Fruit fly (Drosophila melanogaster) whole organism, embryonic: ENCODE results near the gene Rab3-GEF.
A peak's percentile ranks its signal among the peaks of the same experiment; 100 is the strongest.

Experiments
- CG10366 ChIP-seq: fragments of 200-800 bp; sonication (Bioruptor generic); IDR thresholded peaks from 2 replicates; pipeline ENCODE4 v1.3.6; 2022; ENCODE audit warnings: missing biosample characterization, missing genetic modification characterization
- CG11085 ChIP-seq: fragments of 200-800 bp; sonication (Bioruptor generic); IDR thresholded peaks from 2 replicates; pipeline ENCODE4 v1.3.6; 2022; ENCODE audit warnings: missing biosample characterization, missing genetic modification characterization
- CG12104 ChIP-seq: fragments of 200-800 bp; sonication (Bioruptor generic); optimal IDR thresholded peaks from 3 replicates; lab custom pipeline; 2016; ENCODE audit warnings: missing biosample characterization, missing genetic modification characterization
- CG12391 ChIP-seq: fragments of 200-800 bp; sonication (Bioruptor generic); optimal IDR thresholded peaks from 3 replicates; lab custom pipeline; 2018; ENCODE audit warnings: missing biosample characterization, mild to moderate bottlenecking, missing genetic modification characterization, moderate library complexity
- CG13624 ChIP-seq: fragments of 200-800 bp; sonication (Bioruptor generic); optimal IDR thresholded peaks from 2 replicates; lab custom pipeline; 2016; ENCODE audit warnings: missing biosample characterization, missing genetic modification characterization
- CG14014 ChIP-seq: fragments of 200-800 bp; sonication (Bioruptor generic); IDR thresholded peaks from 2 replicates; pipeline ENCODE4 v1.3.6; 2022; ENCODE audit warnings: missing biosample characterization, missing genetic modification characterization
- CG14710 ChIP-seq: fragments of 200-800 bp; sonication (Bioruptor generic); optimal IDR thresholded peaks from 3 replicates; lab custom pipeline; 2019; ENCODE audit warnings: missing biosample characterization, mild to moderate bottlenecking, missing genetic modification characterization, moderate library complexity
- CG15696 ChIP-seq: fragments of 200-800 bp; sonication (Bioruptor generic); optimal IDR thresholded peaks from 2 replicates; lab custom pipeline; 2019; ENCODE audit warnings: missing biosample characterization, mild to moderate bottlenecking, missing genetic modification characterization, moderate library complexity
- CG16863 ChIP-seq: fragments of 200-800 bp; sonication (Bioruptor generic); optimal IDR thresholded peaks from 3 replicates; lab custom pipeline; 2016; ENCODE audit warnings: missing biosample characterization, missing genetic modification characterization
- CG17361 ChIP-seq: fragments of 200-800 bp; sonication (Bioruptor generic); IDR thresholded peaks from 3 replicates; pipeline ENCODE4 v1.3.6; 2022; ENCODE audit warnings: missing biosample characterization, missing genetic modification characterization
- CG18262 ChIP-seq: fragments of 200-800 bp; optimal IDR thresholded peaks from 3 replicates; lab custom pipeline; 2019; ENCODE audit warnings: missing biosample characterization, mild to moderate bottlenecking, missing genetic modification characterization, moderate library complexity
- CG2120 ChIP-seq: fragments of 200-800 bp; sonication (Bioruptor generic); optimal IDR thresholded peaks from 3 replicates; lab custom pipeline; 2016; ENCODE audit warnings: missing biosample characterization, missing genetic modification characterization
- CG3065 ChIP-seq: fragments of 200-800 bp; sonication (Bioruptor generic); optimal IDR thresholded peaks from 2 replicates; lab custom pipeline; 2016; ENCODE audit warnings: missing biosample characterization, missing genetic modification characterization
- CG31365 ChIP-seq: fragments of 200-800 bp; sonication (Bioruptor generic); optimal IDR thresholded peaks from 2 replicates; lab custom pipeline; 2018; ENCODE audit warnings: missing biosample characterization, mild to moderate bottlenecking, missing genetic modification characterization
- CG34224 ChIP-seq: fragments of 200-800 bp; sonication (Bioruptor generic); IDR thresholded peaks from 3 replicates; pipeline ENCODE4 v1.3.6; 2022; ENCODE audit warnings: missing biosample characterization, missing genetic modification characterization; ENCODE audit not compliant: partially characterized antibody
- CG7928 ChIP-seq: fragments of 200-800 bp; sonication (Bioruptor generic); optimal IDR thresholded peaks from 2 replicates; lab custom pipeline; 2017; ENCODE audit warnings: missing biosample characterization, mild to moderate bottlenecking, missing genetic modification characterization
- CG7987 ChIP-seq: fragments of 200-800 bp; sonication (Bioruptor generic); optimal IDR thresholded peaks from 2 replicates; lab custom pipeline; 2018; ENCODE audit warnings: missing biosample characterization, mild to moderate bottlenecking, missing genetic modification characterization, moderate library complexity
- CG8944 ChIP-seq: fragments of 200-800 bp; sonication (Bioruptor generic); optimal IDR thresholded peaks from 3 replicates; lab custom pipeline; 2016; ENCODE audit warnings: missing biosample characterization, missing genetic modification characterization
- CG9727 ChIP-seq: fragments of 200-800 bp; sonication (Bioruptor generic); optimal IDR thresholded peaks from 3 replicates; lab custom pipeline; 2017; ENCODE audit warnings: missing biosample characterization, mild to moderate bottlenecking, missing genetic modification characterization
- Chrac-16 ChIP-seq: fragments of 200-800 bp; sonication (Bioruptor generic); optimal IDR thresholded peaks from 3 replicates; lab custom pipeline; 2016; ENCODE audit warnings: missing biosample characterization, missing genetic modification characterization
- Ets65A ChIP-seq: fragments of 200-800 bp; sonication (Bioruptor generic); peaks from one replicate; lab custom pipeline; 2016; ENCODE audit warnings: missing biosample characterization, missing genetic modification characterization
- HLHmδ ChIP-seq: fragments of 200-800 bp; sonication (Bioruptor generic); optimal IDR thresholded peaks from 2 replicates; lab custom pipeline; 2018; ENCODE audit warnings: missing biosample characterization, mild to moderate bottlenecking, missing genetic modification characterization, moderate library complexity
- Kr ChIP-seq: fragments of 200-800 bp; sonication (Bioruptor generic); optimal IDR thresholded peaks from 2 replicates; lab custom pipeline; 2017; ENCODE audit warnings: missing biosample characterization, mild to moderate bottlenecking, missing genetic modification characterization
- Med ChIP-seq: fragments of 200-800 bp; sonication (Bioruptor generic); peaks from one replicate; lab custom pipeline; 2016; ENCODE audit warnings: missing biosample characterization, missing genetic modification characterization, mild to moderate bottlenecking, inconsistent platforms, moderate library complexity
- Stat92E ChIP-seq, 3 experiments: fragments of >200 bp in 2 of 3; fragments of 200-800 bp in 1 of 3; sonication (Bioruptor generic) in 1 of 3; optimal IDR thresholded peaks; 2 replicates each; lab custom pipeline; 2017 to 2019; ENCODE audit warnings: missing biosample characterization in 3 of 3, missing genetic modification characterization in 3 of 3, mild to moderate bottlenecking in 1 of 3, moderate library complexity in 1 of 3
- Vsx1 ChIP-seq: fragments of 200-800 bp; sonication (Bioruptor generic); optimal IDR thresholded peaks from 2 replicates; lab custom pipeline; 2017; ENCODE audit warnings: missing biosample characterization, mild to moderate bottlenecking, missing genetic modification characterization, missing genetic modification reagents
- az2 ChIP-seq: fragments of 200-800 bp; sonication (Bioruptor generic); optimal IDR thresholded peaks from 3 replicates; lab custom pipeline; 2016; ENCODE audit warnings: missing biosample characterization, missing genetic modification characterization
- cas ChIP-seq: fragments of 200-800 bp; sonication (Bioruptor generic); IDR thresholded peaks from 2 replicates; pipeline ENCODE4 v1.3.6; 2022; ENCODE audit warnings: missing biosample characterization, missing genetic modification characterization
- crol ChIP-seq: fragments of 200-800 bp; sonication (Bioruptor generic); IDR thresholded peaks from 2 replicates; pipeline ENCODE4 v1.3.6; 2022; ENCODE audit warnings: missing biosample characterization, missing genetic modification characterization
- cwo ChIP-seq: fragments of 200-800 bp; sonication (Bioruptor generic); optimal IDR thresholded peaks from 3 replicates; lab custom pipeline; 2017; ENCODE audit warnings: missing biosample characterization, missing genetic modification characterization, mild to moderate bottlenecking, moderate library complexity, missing genetic modification reagents
- dan ChIP-seq: fragments of 200-800 bp; sonication (Bioruptor generic); IDR thresholded peaks from 2 replicates; pipeline ENCODE4 v1.3.6; 2022; ENCODE audit warnings: missing biosample characterization, missing genetic modification characterization
- dmrt99B ChIP-seq: fragments of 200-800 bp; sonication (Bioruptor generic); optimal IDR thresholded peaks from 2 replicates; lab custom pipeline; 2018; ENCODE audit warnings: missing biosample characterization, mild to moderate bottlenecking, missing genetic modification characterization, moderate library complexity
- esg ChIP-seq: fragments of 200-800 bp; sonication (Bioruptor generic); conservative IDR thresholded peaks from 2 replicates; pipeline ENCODE4 v1.3.6; 2022; ENCODE audit warnings: missing biosample characterization, missing genetic modification characterization
- fru ChIP-seq: fragments of >200 bp; optimal IDR thresholded peaks from 2 replicates; lab custom pipeline; 2017
- gem ChIP-seq: fragments of 200-800 bp; sonication (Bioruptor generic); optimal IDR thresholded peaks from 2 replicates; lab custom pipeline; 2019; ENCODE audit warnings: missing biosample characterization, mild to moderate bottlenecking, missing genetic modification characterization, moderate library complexity
- grau ChIP-seq: fragments of 200-800 bp; optimal IDR thresholded peaks from 3 replicates; lab custom pipeline; 2019; ENCODE audit warnings: missing biosample characterization, mild to moderate bottlenecking, missing genetic modification characterization, moderate library complexity
- grn ChIP-seq: fragments of 200-800 bp; sonication (Bioruptor generic); optimal IDR thresholded peaks from 3 replicates; lab custom pipeline; 2017; ENCODE audit warnings: missing biosample characterization, missing genetic modification characterization
- gsb-n ChIP-seq: fragments of 200-800 bp; sonication (Bioruptor generic); optimal IDR thresholded peaks from 3 replicates; lab custom pipeline; 2018; ENCODE audit warnings: missing biosample characterization, mild to moderate bottlenecking, missing genetic modification characterization
- maf-S ChIP-seq: fragments of 200-800 bp; sonication (Bioruptor generic); optimal IDR thresholded peaks from 2 replicates; lab custom pipeline; 2016; ENCODE audit warnings: missing biosample characterization, missing genetic modification characterization
- nmo ChIP-seq: fragments of 200-800 bp; sonication (Bioruptor generic); optimal IDR thresholded peaks from 2 replicates; lab custom pipeline; 2018; ENCODE audit warnings: missing biosample characterization, mild to moderate bottlenecking, missing genetic modification characterization, moderate library complexity
- otp ChIP-seq: fragments of 200-800 bp; sonication (Bioruptor generic); IDR thresholded peaks from 3 replicates; pipeline ENCODE4, ENCODE4 v1.3.6; 2022; ENCODE audit warnings: missing biosample characterization, missing genetic modification characterization
- pfk ChIP-seq: fragments of 200-800 bp; sonication (Bioruptor generic); optimal IDR thresholded peaks from 2 replicates; lab custom pipeline; 2018; ENCODE audit warnings: missing biosample characterization, mild to moderate bottlenecking, missing genetic modification characterization, moderate library complexity
- pros ChIP-seq: fragments of 200-800 bp; sonication (Bioruptor generic); optimal IDR thresholded peaks from 3 replicates; lab custom pipeline; 2019; ENCODE audit warnings: missing biosample characterization, mild to moderate bottlenecking, missing genetic modification characterization, moderate library complexity
- salm ChIP-seq: fragments of 200-800 bp; sonication (Bioruptor generic); optimal IDR thresholded peaks from 2 replicates; lab custom pipeline; 2018; ENCODE audit warnings: missing biosample characterization, mild to moderate bottlenecking, missing genetic modification characterization
- sc ChIP-seq, 3 experiments: fragments of >200 bp in 2 of 3; fragments of 200-800 bp in 1 of 3; sonication (Bioruptor generic) in 1 of 3; optimal IDR thresholded peaks; 2 replicates in 2 of 3; 3 replicates in 1 of 3; lab custom pipeline; 2017; ENCODE audit warnings: mild to moderate bottlenecking in 1 of 3, missing biosample characterization in 1 of 3, missing genetic modification characterization in 1 of 3, missing genetic modification reagents in 1 of 3
- scrt ChIP-seq: fragments of 200-800 bp; sonication (Bioruptor generic); optimal IDR thresholded peaks from 2 replicates; lab custom pipeline; 2018; ENCODE audit warnings: missing biosample characterization, mild to moderate bottlenecking, missing genetic modification characterization, moderate library complexity
- sima ChIP-seq: fragments of 200-800 bp; sonication (Bioruptor generic); optimal IDR thresholded peaks from 2 replicates; lab custom pipeline; 2016; ENCODE audit warnings: missing biosample characterization, missing genetic modification characterization
- sisA ChIP-seq: fragments of 200-800 bp; sonication (Bioruptor generic); IDR thresholded peaks from 2 replicates; pipeline ENCODE4 v1.3.6; 2022; ENCODE audit warnings: missing biosample characterization, missing genetic modification characterization
- stc ChIP-seq: fragments of 200-800 bp; sonication (Bioruptor generic); IDR thresholded peaks from 2 replicates; pipeline ENCODE4 v1.3.6; 2022; ENCODE audit warnings: missing biosample characterization, missing genetic modification characterization
- wor ChIP-seq: fragments of 200-800 bp; sonication (Bioruptor generic); IDR thresholded peaks from 2 replicates; pipeline ENCODE4 v1.3.6; 2022; ENCODE audit warnings: missing biosample characterization, missing genetic modification characterization

Gene Rab3-GEF

dm6 chrX:15127880-15128644 is 38.6 kb downstream of the Rab3-GEF start (continued):
- no peak for TF ChIP-seq Stat92E (GFP tag; optimal IDR thresholded peaks at IDR 0.05; lab: Kevin White, UChicago)
- TF ChIP-seq CG9727 (GFP tag; lab: Kevin White, UChicago): no peak
- TF ChIP-seq sisA: no peak
- no peak for TF ChIP-seq CG12104
- TF ChIP-seq Vsx1 (GFP tag; lab: Kevin White, UChicago): no peak
- TF ChIP-seq sc (optimal IDR thresholded peaks at IDR 0.05; lab: Kevin White, UChicago): no peak
- no peak for TF ChIP-seq sc (GFP tag; optimal IDR thresholded peaks at IDR 0.05; lab: Kevin White, UChicago)
- TF ChIP-seq stc (GFP tag; lab: Robert Waterston, UW): no peak
- no peak for TF ChIP-seq CG7928 (GFP tag; lab: Kevin White, UChicago)
- TF ChIP-seq dmrt99B: peak; percentile 32
- TF ChIP-seq CG18262 (tag; lab: Kevin White, UChicago): no peak
- no peak for TF ChIP-seq az2 (GFP tag; lab: Kevin White, UChicago)
- peak; percentile 13 for TF ChIP-seq grau (tag; lab: Kevin White, UChicago)
- peak; percentile 10 for TF ChIP-seq CG2120 (GFP tag; lab: Kevin White, UChicago)
- no peak for TF ChIP-seq Kr (GFP tag; lab: Kevin White, UChicago)
- TF ChIP-seq CG14710 (tag; lab: Kevin White, UChicago): no peak
- no peak for TF ChIP-seq sima (GFP tag; lab: Kevin White, UChicago)
- no peak for TF ChIP-seq CG12391
- TF ChIP-seq salm (tag; lab: Kevin White, UChicago): no peak
- TF ChIP-seq fru (lab: Kevin White, UChicago): no peak
- no peak for TF ChIP-seq grn (GFP tag; lab: Kevin White, UChicago)
- no peak for TF ChIP-seq maf-S (GFP tag; lab: Kevin White, UChicago)
- TF ChIP-seq CG7987 (GFP tag; lab: Kevin White, UChicago): no peak
- no peak for TF ChIP-seq HLHmδ (GFP tag; lab: Kevin White, UChicago)
- no peak for TF ChIP-seq nmo (GFP tag; lab: Kevin White, UChicago)
- no peak for TF ChIP-seq Chrac-16 (GFP tag; lab: Kevin White, UChicago)
- 0 out of 3 replicates have a peak, but pooled peaks have one; percentile 17 for TF ChIP-seq CG17361 (GFP tag; lab: Robert Waterston, UW)
- no peak for TF ChIP-seq CG14014
- TF ChIP-seq CG13624 (GFP tag; lab: Kevin White, UChicago): no peak
- no peak for TF ChIP-seq CG10366 (GFP tag; lab: Robert Waterston, UW)
- TF ChIP-seq esg: no peak
- no peak for TF ChIP-seq CG34224 (GFP tag; lab: Robert Waterston, UW)
- TF ChIP-seq dan (GFP tag; lab: Robert Waterston, UW): no peak
- peak; percentile 77 for TF ChIP-seq Med (GFP tag; lab: Kevin White, UChicago)
- TF ChIP-seq scrt (GFP tag; lab: Kevin White, UChicago): no peak
- TF ChIP-seq wor (GFP tag; lab: Robert Waterston, UW): no peak
- no peak for TF ChIP-seq CG3065 (GFP tag; lab: Kevin White, UChicago)
- TF ChIP-seq CG31365 (tag; lab: Kevin White, UChicago): no peak
- no peak for TF ChIP-seq gsb-n
- TF ChIP-seq CG8944: no peak
- TF ChIP-seq gem (tag; lab: Kevin White, UChicago): peak; percentile 44
- TF ChIP-seq pros: no peak
- TF ChIP-seq otp (GFP tag; lab: Robert Waterston, UW): no peak
- TF ChIP-seq cwo (GFP tag; lab: Kevin White, UChicago): no peak
- TF ChIP-seq cas (GFP tag; lab: Robert Waterston, UW): no peak
- peak; percentile 39 for TF ChIP-seq Ets65A (GFP tag; lab: Kevin White, UChicago)
- TF ChIP-seq CG11085: no peak
- no peak for TF ChIP-seq pfk (GFP tag; lab: Kevin White, UChicago)
- TF ChIP-seq CG15696 (tag; lab: Kevin White, UChicago): no peak
- no peak for TF ChIP-seq CG16863 (GFP tag; lab: Kevin White, UChicago)
- TF ChIP-seq crol (GFP tag; lab: Robert Waterston, UW): no peak
